Fruit fly (Drosophila melanogaster): ENCODE results near the gene Npc2d.

Gene Npc2d

DNA sequence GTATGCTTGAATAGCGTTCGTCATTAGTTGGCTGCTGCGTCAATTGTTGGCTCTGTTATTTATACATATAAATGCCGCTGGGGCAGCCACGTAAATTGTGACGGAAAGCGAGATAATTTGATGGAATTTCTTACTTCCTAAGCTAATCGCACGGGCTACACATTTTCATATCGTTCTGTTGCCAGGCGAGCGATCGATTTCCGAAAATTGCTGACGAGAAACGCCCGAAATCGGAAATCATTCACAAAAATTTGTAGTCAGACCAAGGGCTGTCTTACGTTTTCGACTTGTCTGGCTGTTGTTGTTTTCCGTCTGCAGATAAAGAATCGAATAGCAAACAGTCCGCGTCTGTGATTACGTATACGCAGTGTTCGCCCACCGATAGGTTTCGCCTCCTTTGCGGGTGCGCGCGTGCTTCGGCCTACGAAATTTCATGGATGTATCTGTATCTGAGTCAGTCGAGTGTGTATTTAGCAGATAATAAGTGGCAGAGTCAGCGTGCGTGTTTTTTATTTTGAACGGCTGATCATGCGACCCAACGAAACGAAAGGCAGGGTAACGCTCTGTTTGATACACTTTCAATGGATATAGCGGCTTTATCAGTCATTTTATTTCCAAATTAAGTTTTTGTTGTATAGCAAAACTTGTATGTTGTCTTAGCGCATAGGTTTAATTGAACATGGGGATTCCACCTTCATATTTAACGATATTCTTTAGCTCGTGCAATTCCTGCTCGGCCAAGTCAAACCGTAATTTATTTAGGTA is 41.8 kb upstream of the Npc2d start (continued):
- TF ChIP-seq Usf (GFP tag; optimal IDR thresholded peaks at IDR 0.05) (peak; percentile 47), dmrt99B (tag; optimal IDR thresholded peaks at IDR 0.05) (peak; percentile 77), cad (GFP tag; optimal IDR thresholded peaks at IDR 0.05) (no peak), CG1603 (tag; optimal IDR thresholded peaks at IDR 0.05) (peak; percentile 53), jing (GFP tag; optimal IDR thresholded peaks at IDR 0.05) (no peak), gt (GFP tag; IDR thresholded peaks at IDR 0.05) (no peak), MESR4 (GFP tag; optimal IDR thresholded peaks at IDR 0.05) (no peak), sd (tag; optimal IDR thresholded peaks at IDR 0.05) (peak; percentile 96), CG8765 (GFP tag; IDR thresholded peaks at IDR 0.05) (peak; percentile 54; the same call in 1 of the 2 replicates), D19B (GFP tag; optimal IDR thresholded peaks at IDR 0.05) (peak; percentile 84), fru (optimal IDR thresholded peaks at IDR 0.05) (no peak), CG12071 (GFP tag; optimal IDR thresholded peaks at IDR 0.05) (peak; percentile 48), CG31365 (tag; optimal IDR thresholded peaks at IDR 0.05) (no peak), ap (GFP tag; IDR thresholded peaks at IDR 0.05) (0 out of 2 replicates have a peak, but pooled peaks have one; percentile 40), ash1 (GFP tag; optimal IDR thresholded peaks at IDR 0.05) (no peak), CG4282 (GFP tag; optimal IDR thresholded peaks at IDR 0.05) (no peak), Abd-B (GFP tag; optimal IDR thresholded peaks at IDR 0.05) (no peak), jumu (GFP tag; optimal IDR thresholded peaks at IDR 0.05) (peak; percentile 70), CG30020 (tag; optimal IDR thresholded peaks at IDR 0.05) (no peak), pita (GFP tag; optimal IDR thresholded peaks at IDR 0.05) (no peak), rib (GFP tag; IDR thresholded peaks at IDR 0.05) (peak; percentile 44; the same call in 1 of the 2 replicates), Nf-YB (GFP tag; optimal IDR thresholded peaks at IDR 0.05) (peak; percentile 42), H15 (GFP tag; IDR thresholded peaks at IDR 0.05) (0 out of 3 replicates have a peak, but pooled peaks have one; percentile 40), Poxn (GFP tag; IDR thresholded peaks at IDR 0.05) (no peak), vvl (GFP tag; IDR thresholded peaks at IDR 0.05) (peak; percentile 66), run (tag; optimal IDR thresholded peaks at IDR 0.05) (peak; percentile 25), zen (tag; optimal IDR thresholded peaks at IDR 0.05) (peak; percentile 10), CHES-1-like (GFP tag; optimal IDR thresholded peaks at IDR 0.05) (peak; percentile 68), B-H2 (GFP tag; optimal IDR thresholded peaks at IDR 0.05) (peak; percentile 51), Atf-2 (GFP tag; optimal IDR thresholded peaks at IDR 0.05) (peak; percentile 43), twi (tag; optimal IDR thresholded peaks at IDR 0.05) (no peak), br (optimal IDR thresholded peaks at IDR 0.05) (no peak), ewg (GFP tag; optimal IDR thresholded peaks at IDR 0.05) (peak; percentile 38), CG5180 (GFP tag; optimal IDR thresholded peaks at IDR 0.05) (peak; percentile 27), Camta (GFP tag; optimal IDR thresholded peaks at IDR 0.05) (peak; percentile 43), CG3163 (GFP tag; optimal IDR thresholded peaks at IDR 0.05) (peak; percentile 43), CG11695 (GFP tag; IDR thresholded peaks at IDR 0.05) (0 out of 3 replicates have a peak, but pooled peaks have one; percentile 29), CG17568 (GFP tag; optimal IDR thresholded peaks at IDR 0.05) (peak; percentile 19), h (optimal IDR thresholded peaks at IDR 0.05) (no peak), CG15601 (tag; optimal IDR thresholded peaks at IDR 0.05) (peak; percentile 14), yki (optimal IDR thresholded peaks at IDR 0.05) (no peak), tgo (GFP tag; IDR thresholded peaks at IDR 0.05) (peak; percentile 65; the same call in 2 of the 3 replicates), aop (GFP tag; IDR thresholded peaks at IDR 0.05) (no peak), CG6791 (GFP tag; IDR thresholded peaks at IDR 0.05; ENCODE audit: partially characterized antibody) (no peak), CG1233 (GFP tag; optimal IDR thresholded peaks at IDR 0.05) (peak; percentile 55), CG10321 (GFP tag; IDR thresholded peaks at IDR 0.05) (no peak), Trl (optimal IDR thresholded peaks at IDR 0.05) (no peak), Trl (GFP tag; optimal IDR thresholded peaks at IDR 0.05) (peak; percentile 72), D19A (tag; optimal IDR thresholded peaks at IDR 0.05) (peak; percentile 93), bsh (GFP tag; optimal IDR thresholded peaks at IDR 0.05) (peak in 1 of 2 experiments; percentile 42), CG4617 (GFP tag; optimal IDR thresholded peaks at IDR 0.05; ENCODE audit: borderline replicate concordance) (peak; percentile 10)
